Fruit fly (Drosophila melanogaster): Measurements from ENCODE around the gene Lam.

Gene Lam

DNA sequence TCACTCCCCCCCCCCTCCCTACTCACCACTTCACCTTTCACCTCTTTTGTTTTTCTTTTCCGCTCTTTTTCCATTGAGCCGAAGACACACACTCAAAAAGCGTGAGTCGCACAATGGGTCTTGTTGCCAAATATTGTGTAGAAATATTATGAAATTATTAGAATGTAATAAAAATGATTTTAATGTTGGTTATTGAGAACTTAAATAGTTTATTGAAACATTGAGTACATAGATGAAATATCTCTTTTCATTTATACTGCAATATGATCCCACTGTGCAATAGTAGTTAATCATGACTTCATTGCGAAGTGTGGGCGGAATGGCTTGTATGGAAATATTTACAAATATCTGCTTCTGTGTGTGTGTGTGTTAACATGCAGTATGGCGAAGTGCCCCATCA lies 24.8 kb downstream of the Lam start (continued):
- no peak for TF ChIP-seq tio (GFP tag; optimal IDR thresholded peaks at IDR 0.05)
- no peak for TF ChIP-seq CG11093 (GFP tag; IDR thresholded peaks at IDR 0.05)
- TF ChIP-seq jumu (GFP tag; optimal IDR thresholded peaks at IDR 0.05), result no peak
- TF ChIP-seq bigmax (GFP tag; optimal IDR thresholded peaks at IDR 0.05), result no peak
- no peak for TF ChIP-seq CG1603 (tag; optimal IDR thresholded peaks at IDR 0.05)

dm6 chr2L:5569503-5569902 lies 27.2 kb downstream of the Lam start:
- TF ChIP-seq danr (GFP tag; IDR thresholded peaks at IDR 0.05) (0 out of 2 replicates have a peak, but pooled peaks have one; percentile 7), CG17912 (GFP tag; optimal IDR thresholded peaks at IDR 0.05) (no peak), CG15269 (tag; optimal IDR thresholded peaks at IDR 0.05) (peak; percentile 48), p53 (GFP tag; optimal IDR thresholded peaks at IDR 0.05) (no peak), CG17359 (tag; optimal IDR thresholded peaks at IDR 0.05) (no peak), CG32772 (GFP tag; IDR thresholded peaks at IDR 0.05) (peak; percentile 44), CG5245 (GFP tag; optimal IDR thresholded peaks at IDR 0.05) (no peak), BEAF-32 (GFP tag; optimal IDR thresholded peaks at IDR 0.05) (no peak), sim (GFP tag; IDR thresholded peaks at IDR 0.05) (no peak), abd-A (tag; optimal IDR thresholded peaks at IDR 0.05) (peak; percentile 34), Oli (tag; optimal IDR thresholded peaks at IDR 0.05) (peak; percentile 27), CG10366 (GFP tag; IDR thresholded peaks at IDR 0.05) (peak; percentile 36; the same call in 1 of the 2 replicates), Med (GFP tag) (no peak), CG15514 (GFP tag; optimal IDR thresholded peaks at IDR 0.05) (no peak), CG4424 (GFP tag; optimal IDR thresholded peaks at IDR 0.05) (no peak), Trl (optimal IDR thresholded peaks at IDR 0.05) (no peak), Trl (GFP tag; optimal IDR thresholded peaks at IDR 0.05) (peak; percentile 30), Meics (GFP tag; optimal IDR thresholded peaks at IDR 0.05) (peak; percentile 58), Ssrp (tag; optimal IDR thresholded peaks at IDR 0.05) (no peak), Tbp (GFP tag; optimal IDR thresholded peaks at IDR 0.05) (no peak), Scr (GFP tag; IDR thresholded peaks at IDR 0.05; ENCODE audit: partially characterized antibody) (no peak), ro (GFP tag; IDR thresholded peaks at IDR 0.05) (no peak; the same call in 1 of the 2 replicates), fd64A (GFP tag; optimal IDR thresholded peaks at IDR 0.05) (no peak), Hey (tag; optimal IDR thresholded peaks at IDR 0.05) (no peak), CG1647 (GFP tag; optimal IDR thresholded peaks at IDR 0.05) (no peak), CG16815 (GFP tag; optimal IDR thresholded peaks at IDR 0.05) (no peak), Rx (GFP tag; IDR thresholded peaks at IDR 0.05) (no peak), C15 (GFP tag; IDR thresholded peaks at IDR 0.05) (no peak), CG17829 (tag; optimal IDR thresholded peaks at IDR 0.05) (no peak), CG13424 (tag; optimal IDR thresholded peaks at IDR 0.05) (peak; percentile 42), Usf (GFP tag; optimal IDR thresholded peaks at IDR 0.05) (no peak), CG6765 (GFP tag; optimal IDR thresholded peaks at IDR 0.05) (no peak), crp (GFP tag; optimal IDR thresholded peaks at IDR 0.05) (no peak), cas (GFP tag; IDR thresholded peaks at IDR 0.05) (no peak), Xbp1 (GFP tag; optimal IDR thresholded peaks at IDR 0.05) (peak; percentile 9), CG31365 (tag; optimal IDR thresholded peaks at IDR 0.05) (no peak), CG10274 (GFP tag; optimal IDR thresholded peaks at IDR 0.05) (no peak), CG15601 (tag; optimal IDR thresholded peaks at IDR 0.05) (no peak), ATbp (GFP tag; optimal IDR thresholded peaks at IDR 0.05) (no peak), ci (GFP tag; IDR thresholded peaks at IDR 0.05) (0 out of 3 replicates have a peak, but pooled peaks have one; percentile 26), CG16863 (GFP tag; optimal IDR thresholded peaks at IDR 0.05) (no peak), CG8359 (GFP tag; optimal IDR thresholded peaks at IDR 0.05; ENCODE audit: borderline replicate concordance) (no peak), CG32532 (GFP tag; IDR thresholded peaks at IDR 0.05) (peak; percentile 56; the same call in 1 of the 2 replicates), ranshi (GFP tag; IDR thresholded peaks at IDR 0.05) (peak; percentile 10; the same call in 1 of the 2 replicates), tin (GFP tag; optimal IDR thresholded peaks at IDR 0.05) (no peak)

Measured in whole organism, embryonic.